Worm (Caenorhabditis elegans) whole organism, L1 larva: ENCODE data around the gene C37C3.1.

ENCODE experiments used
- C16A3.4 ChIP-seq: fragments of 150-350 bp; optimal IDR thresholded peaks from 2 replicates; lab custom pipeline; 2014; ENCODE audit warnings: missing biosample characterization, missing genetic modification characterization
- C34B4.2 ChIP-seq: sonication (generic microtip); optimal IDR thresholded peaks from 2 replicates; lab custom pipeline; 2017; ENCODE audit warnings: mild to moderate bottlenecking, missing genetic modification characterization, missing compliant biosample characterization
- F16B12.6 ChIP-seq: fragments of 150-350 bp; optimal IDR thresholded peaks from 2 replicates; lab custom pipeline; 2014; ENCODE audit warnings: missing biosample characterization, missing genetic modification characterization
- Y116A8C.19 ChIP-seq: sonication (generic microtip); optimal IDR thresholded peaks from 2 replicates; lab custom pipeline; 2016; ENCODE audit warnings: missing compliant biosample characterization, missing genetic modification characterization, borderline replicate concordance
- ceh-63 ChIP-seq: fragments of 200-800 bp; sonication (Bioruptor generic); optimal IDR thresholded peaks from 2 replicates; lab custom pipeline; 2018; ENCODE audit warnings: mild to moderate bottlenecking, missing genetic modification characterization, missing compliant biosample characterization
- ceh-8 ChIP-seq: fragments of 200-800 bp; sonication (Bioruptor generic); optimal IDR thresholded peaks from 2 replicates; lab custom pipeline; 2018; ENCODE audit warnings: mild to moderate bottlenecking, missing genetic modification characterization, moderate library complexity, missing compliant biosample characterization
- ces-1 ChIP-seq: fragments of 150-350 bp; optimal IDR thresholded peaks from 2 replicates; lab custom pipeline; 2014; ENCODE audit warnings: missing biosample characterization, missing genetic modification reagents, missing genetic modification characterization
- dpl-1 ChIP-seq, 3 experiments: fragments of 150-350 bp in 2 of 3; sonication (generic microtip) in 1 of 3; optimal IDR thresholded peaks; 2 replicates each; lab custom pipeline; 2014 to 2017; ENCODE audit warnings: missing biosample characterization in 3 of 3, missing genetic modification characterization in 3 of 3, missing genetic modification reagents in 3 of 3
- dsc-1 ChIP-seq: sonication (generic microtip); optimal IDR thresholded peaks from 2 replicates; lab custom pipeline; 2016; ENCODE audit warnings: mild to moderate bottlenecking, missing genetic modification characterization, missing compliant biosample characterization
- efl-1 ChIP-seq, 4 experiments: fragments of 150-350 bp; optimal IDR thresholded peaks in 3 of 4; peaks in 1 of 4; 1 replicate in 1 of 4; 2 replicates in 3 of 4; lab custom pipeline; 2014; ENCODE audit warnings: missing biosample characterization in 2 of 4, missing genetic modification characterization in 2 of 4, missing genetic modification reagents in 2 of 4
- efl-3 ChIP-seq: fragments of 200-800 bp; sonication (Bioruptor generic); optimal IDR thresholded peaks from 2 replicates; lab custom pipeline; 2018; ENCODE audit warnings: mild to moderate bottlenecking, missing genetic modification characterization, missing compliant biosample characterization
- egl-13 ChIP-seq: sonication (generic microtip); optimal IDR thresholded peaks from 2 replicates; lab custom pipeline; 2016; ENCODE audit warnings: missing genotype, missing genetic modification reagents, missing genetic modification characterization, missing compliant biosample characterization
- elt-2 ChIP-seq: sonication (generic microtip); optimal IDR thresholded peaks from 2 replicates; lab custom pipeline; 2016; ENCODE audit warnings: missing genetic modification characterization, mild to moderate bottlenecking, inconsistent platforms, missing compliant biosample characterization, missing genetic modification reagents
- elt-3 ChIP-seq, 6 experiments: fragments of 150-350 bp in 1 of 6; sonication (generic microtip); optimal IDR thresholded peaks; 2 replicates each; lab custom pipeline; 2017 to 2018; ENCODE audit warnings: missing biosample characterization in 6 of 6, missing genetic modification characterization in 6 of 6, inconsistent platforms in 1 of 6
- fkh-10 ChIP-seq: sonication (generic microtip); optimal IDR thresholded peaks from 2 replicates; lab custom pipeline; 2017; ENCODE audit warnings: missing biosample characterization, missing genetic modification reagents, missing genetic modification characterization
- fkh-4 ChIP-seq: sonication (generic microtip); optimal IDR thresholded peaks from 2 replicates; lab custom pipeline; 2016; ENCODE audit warnings: missing compliant biosample characterization, missing genetic modification characterization, borderline replicate concordance
- fkh-8 ChIP-seq: sonication (generic microtip); optimal IDR thresholded peaks from 2 replicates; lab custom pipeline; 2016; ENCODE audit warnings: mild to moderate bottlenecking, missing genetic modification characterization, missing compliant biosample characterization
- fos-1 ChIP-seq: fragments of 150-350 bp; optimal IDR thresholded peaks from 2 replicates; lab custom pipeline; 2014; ENCODE audit warnings: missing biosample characterization, missing genetic modification characterization
- grh-1 ChIP-seq: fragments of 200-800 bp; sonication (Bioruptor generic); IDR thresholded peaks from 2 replicates; pipeline ENCODE4 v1.3.6; 2022; ENCODE audit warnings: missing genetic modification reagents, missing genetic modification characterization, missing compliant biosample characterization
- isw-1 ChIP-seq: fragments of 200-800 bp; sonication (Bioruptor generic); IDR thresholded peaks from 2 replicates; pipeline ENCODE4 v1.3.6; 2022; ENCODE audit warnings: missing genetic modification characterization, missing compliant biosample characterization
- jun-1 ChIP-seq: fragments of 150-350 bp; optimal IDR thresholded peaks from 2 replicates; lab custom pipeline; 2014; ENCODE audit warnings: missing biosample characterization, missing genetic modification reagents, missing genetic modification characterization
- lin-14 ChIP-seq: fragments of 200-800 bp; sonication (Bioruptor generic); optimal IDR thresholded peaks from 2 replicates; lab custom pipeline; 2018; ENCODE audit warnings: mild to moderate bottlenecking, missing genetic modification characterization, moderate library complexity, missing compliant biosample characterization
- lin-35 ChIP-seq, 2 experiments: fragments of 150-350 bp; optimal IDR thresholded peaks; 2 replicates each; lab custom pipeline; 2014; ENCODE audit warnings: missing biosample characterization in 2 of 2, missing genetic modification characterization in 2 of 2, missing genetic modification reagents in 2 of 2
- lin-39 ChIP-seq: fragments of 150-350 bp; optimal IDR thresholded peaks from 2 replicates; lab custom pipeline; 2014; ENCODE audit warnings: missing biosample characterization, missing genetic modification reagents, missing genetic modification characterization
- lir-3 ChIP-seq: sonication (generic microtip); optimal IDR thresholded peaks from 2 replicates; lab custom pipeline; 2016; ENCODE audit warnings: mild to moderate bottlenecking, missing genetic modification characterization, moderate library complexity, missing compliant biosample characterization; ENCODE audit not compliant: poor library complexity
- lsy-2 ChIP-seq, 2 experiments: fragments of 150-350 bp; optimal IDR thresholded peaks; 2 replicates each; lab custom pipeline; 2014; ENCODE audit warnings: missing biosample characterization in 2 of 2, missing genetic modification characterization in 2 of 2
- mab-9 ChIP-seq: fragments of 200-800 bp; sonication (Bioruptor generic); IDR thresholded peaks from 2 replicates; pipeline ENCODE4 v1.3.6; 2022; ENCODE audit warnings: missing genetic modification reagents, missing genetic modification characterization, missing compliant biosample characterization
- mef-2 ChIP-seq: fragments of 150-350 bp; optimal IDR thresholded peaks from 2 replicates; lab custom pipeline; 2014; ENCODE audit warnings: missing biosample characterization, missing genetic modification characterization
- mep-1 ChIP-seq: fragments of 150-350 bp; optimal IDR thresholded peaks from 2 replicates; lab custom pipeline; 2014; ENCODE audit warnings: missing biosample characterization, missing genetic modification characterization
- nhr-19 ChIP-seq: fragments of 200-800 bp; sonication (Bioruptor generic); conservative IDR thresholded peaks from 2 replicates; pipeline ENCODE4 v1.3.6; 2022; ENCODE audit warnings: missing genetic modification characterization, missing compliant biosample characterization
- nhr-20 ChIP-seq: sonication (generic microtip); optimal IDR thresholded peaks from 2 replicates; lab custom pipeline; 2016; ENCODE audit warnings: mild to moderate bottlenecking, missing genetic modification characterization, missing compliant biosample characterization
- nhr-85 ChIP-seq: sonication (generic microtip); peaks from one replicate; lab custom pipeline; 2016; ENCODE audit warnings: missing genetic modification characterization, inconsistent platforms, missing compliant biosample characterization
- nhr-90 ChIP-seq: sonication (generic microtip); optimal IDR thresholded peaks from 2 replicates; lab custom pipeline; 2016; ENCODE audit warnings: mild to moderate bottlenecking, missing genetic modification characterization, missing compliant biosample characterization; ENCODE audit not compliant: poor library complexity
- pag-3 ChIP-seq: sonication (generic microtip); optimal IDR thresholded peaks from 2 replicates; lab custom pipeline; 2017; ENCODE audit warnings: missing genetic modification characterization, mild to moderate bottlenecking, missing compliant biosample characterization, antibody characterized with exemption, borderline replicate concordance; ENCODE audit not compliant: insufficient read depth
- skn-1 ChIP-seq: fragments of 150-350 bp; optimal IDR thresholded peaks from 2 replicates; lab custom pipeline; 2014; ENCODE audit warnings: missing biosample characterization, missing genetic modification characterization
- snu-23 ChIP-seq: sonication (generic microtip); optimal IDR thresholded peaks from 2 replicates; lab custom pipeline; 2016; ENCODE audit warnings: missing genetic modification characterization, missing compliant biosample characterization
- sox-4 ChIP-seq: sonication (generic microtip); optimal IDR thresholded peaks from 2 replicates; lab custom pipeline; 2016; ENCODE audit warnings: missing genetic modification characterization, missing compliant biosample characterization
- swsn-7 ChIP-seq: sonication (generic microtip); optimal IDR thresholded peaks from 2 replicates; lab custom pipeline; 2016; ENCODE audit warnings: missing genetic modification characterization, missing compliant biosample characterization
- tlp-1 ChIP-seq: fragments of 150-350 bp; optimal IDR thresholded peaks from 2 replicates; lab custom pipeline; 2014; ENCODE audit warnings: missing biosample characterization, missing genetic modification characterization
- unc-30 ChIP-seq: sonication (generic microtip); optimal IDR thresholded peaks from 2 replicates; lab custom pipeline; 2017; ENCODE audit warnings: missing biosample characterization, missing genetic modification characterization
- unc-86 ChIP-seq: sonication (generic microtip); optimal IDR thresholded peaks from 2 replicates; lab custom pipeline; 2016; ENCODE audit warnings: missing genetic modification characterization, missing compliant biosample characterization
- vab-15 ChIP-seq: sonication (generic microtip); optimal IDR thresholded peaks from 2 replicates; lab custom pipeline; 2017; ENCODE audit warnings: missing genotype, mild to moderate bottlenecking, missing genetic modification characterization, missing compliant biosample characterization
- xbp-1 ChIP-seq: sonication (generic microtip); optimal IDR thresholded peaks from 2 replicates; lab custom pipeline; 2016; ENCODE audit warnings: missing genetic modification characterization, missing compliant biosample characterization
- zip-4 ChIP-seq: fragments of 200-800 bp; sonication (Bioruptor generic); optimal IDR thresholded peaks from 2 replicates; lab custom pipeline; 2018; ENCODE audit warnings: mild to moderate bottlenecking, missing genetic modification characterization, moderate library complexity, missing compliant biosample characterization
- ztf-4 ChIP-seq: fragments of 150-350 bp; optimal IDR thresholded peaks from 2 replicates; lab custom pipeline; 2014; ENCODE audit warnings: missing biosample characterization, missing genetic modification characterization

The C37C3.1 gene

DNA sequence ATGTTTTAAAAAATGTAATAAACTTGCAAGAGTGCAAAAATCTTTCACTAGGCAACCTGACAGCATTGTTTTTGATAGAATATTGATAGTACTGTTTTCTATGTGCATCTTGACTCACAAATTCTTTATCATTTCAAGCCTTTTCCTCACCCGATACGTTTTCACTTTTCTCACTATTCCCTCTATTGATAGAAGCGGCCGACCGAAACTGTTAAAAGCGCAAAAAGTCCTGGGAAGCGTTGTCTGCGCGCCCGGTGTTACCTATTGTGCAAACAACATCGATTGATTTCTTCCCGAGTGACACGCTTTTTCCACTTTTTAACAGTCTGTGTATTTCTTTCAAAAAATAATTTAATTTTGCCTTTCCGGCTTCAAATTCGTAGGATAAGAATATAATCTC lies 30.3 kb downstream of the C37C3.1 start:
- TF ChIP-seq F16B12.6, result no peak
- TF ChIP-seq unc-30 (tag; lab: Kevin White, UChicago), result no peak
- TF ChIP-seq ceh-8, result no peak
- TF ChIP-seq ces-1 (GFP tag; lab: Kevin White, UChicago), result no peak
- no peak for TF ChIP-seq efl-1 (optimal IDR thresholded peaks at IDR 0.05; lab: Kevin White, UChicago)
- TF ChIP-seq efl-1 (GFP tag; optimal IDR thresholded peaks at IDR 0.05 in 1 of 2; lab: Kevin White, UChicago), result peak in 1 of 2 experiments; percentile 47
- no peak for TF ChIP-seq dpl-1 (GFP tag; optimal IDR thresholded peaks at IDR 0.05; lab: Kevin White, UChicago)
- TF ChIP-seq nhr-85 (tag; lab: Kevin White, UChicago), result no peak
- TF ChIP-seq egl-13 (tag; lab: Kevin White, UChicago), result no peak
- TF ChIP-seq lin-14 (GFP tag; lab: Kevin White, UChicago), result peak; percentile 5
- TF ChIP-seq elt-2 (tag; lab: Kevin White, UChicago), result peak; percentile 40
- TF ChIP-seq nhr-19 (GFP tag; lab: Robert Waterston, UW), result no peak
- TF ChIP-seq, all 84 proteins: peak for 3

DNA sequence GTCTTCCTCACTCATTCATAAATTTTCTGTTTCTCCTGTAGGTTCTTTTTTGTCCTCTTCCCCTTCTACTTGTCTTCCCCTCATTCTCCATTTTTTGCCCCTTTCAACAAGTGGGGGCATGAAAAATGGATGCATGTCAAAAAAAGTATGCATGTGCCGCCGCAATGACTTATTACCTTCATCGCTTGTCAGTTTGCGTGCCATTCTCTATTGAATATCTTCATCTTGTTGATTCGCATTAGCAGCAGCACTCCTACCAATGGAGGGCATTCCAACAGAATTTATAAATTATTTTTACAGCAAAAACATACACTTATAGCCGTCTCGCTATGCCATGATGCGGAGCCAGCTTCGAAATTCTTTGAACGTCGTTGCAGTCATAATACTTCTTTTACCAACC lies 33.5 kb downstream of the C37C3.1 start, which contains the start of gene F40A3.1:
Gene F40A3.1 (plus strand): TSS at position 301 of the 400 bp plus-strand sequence.
- no peak for TF ChIP-seq efl-1 (optimal IDR thresholded peaks at IDR 0.05; lab: Kevin White, UChicago)
- TF ChIP-seq efl-1 (GFP tag; optimal IDR thresholded peaks at IDR 0.05 in 1 of 2; lab: Kevin White, UChicago), result peak in 1 of 2 experiments; percentile 3
- TF ChIP-seq isw-1, result no peak

DNA sequence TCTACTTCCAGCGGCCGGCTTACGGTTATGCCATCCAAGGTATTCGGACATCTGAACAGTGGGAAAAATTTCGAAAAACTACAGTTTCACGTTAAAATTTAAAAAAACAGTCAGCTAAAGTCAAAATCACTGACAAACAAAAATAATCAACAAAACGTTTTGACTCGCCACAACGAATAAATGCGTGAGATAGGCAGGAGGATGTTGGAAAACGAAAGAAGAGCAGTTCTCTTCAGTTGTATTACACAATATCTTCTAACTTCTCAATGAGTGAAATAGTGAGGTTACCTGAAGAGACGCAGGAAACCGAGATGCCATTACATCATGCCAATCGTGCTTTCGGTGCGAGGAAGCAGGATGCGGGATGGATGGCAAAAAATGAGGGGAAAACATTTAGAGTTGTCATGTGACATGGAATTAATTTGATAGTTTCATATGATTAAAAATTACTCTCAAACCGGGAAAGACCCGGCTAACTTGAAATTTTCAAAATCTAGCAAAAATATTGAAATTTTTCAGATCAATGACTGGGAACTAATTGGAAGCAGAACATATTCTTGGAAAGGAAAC lies 36.1 kb downstream of the C37C3.1 start, which contains the start of gene F40A3.6:
Gene F40A3.6 (minus strand): TSS at position 51 of the 570 bp plus-strand sequence.
- TF ChIP-seq nhr-85 (tag; lab: Kevin White, UChicago) (no peak), xbp-1 (tag; lab: Kevin White, UChicago) (no peak), vab-15 (no peak), lin-39 (tag; lab: Kevin White, UChicago) (peak; percentile 41), sox-4 (tag; lab: Kevin White, UChicago) (no peak), F16B12.6 (no peak), mep-1 (peak; percentile 20), skn-1 (no peak), lin-14 (GFP tag; lab: Kevin White, UChicago) (peak; percentile 86), pag-3 (tag; lab: Kevin White, UChicago) (peak; percentile 100), C16A3.4 (tag; lab: Kevin White, UChicago) (no peak), unc-86 (tag; lab: Kevin White, UChicago) (no peak), ceh-8 (no peak), ceh-63 (GFP tag; lab: Kevin White, UChicago) (peak; percentile 77), snu-23 (peak; percentile 62), elt-3 (tag; optimal IDR thresholded peaks at IDR 0.05; lab: Kevin White, UChicago) (no peak), Y116A8C.19 (tag; lab: Kevin White, UChicago) (no peak), efl-3 (GFP tag; lab: Kevin White, UChicago) (no peak), fkh-8 (no peak), swsn-7 (tag; lab: Kevin White, UChicago) (peak; percentile 37), elt-2 (tag; lab: Kevin White, UChicago) (no peak), C34B4.2 (tag; lab: Kevin White, UChicago) (no peak), fkh-10 (GFP tag; lab: Kevin White, UChicago) (no peak), efl-1 (optimal IDR thresholded peaks at IDR 0.05; lab: Kevin White, UChicago) (peak; percentile 3 to 24), efl-1 (GFP tag; optimal IDR thresholded peaks at IDR 0.05 in 1 of 2; lab: Kevin White, UChicago) (peak; percentile 11 to 82), mab-9 (GFP tag; lab: Robert Waterston, UW) (no peak), fkh-4 (tag; lab: Kevin White, UChicago) (peak; percentile 6), nhr-90 (no peak), mef-2 (tag; lab: Kevin White, UChicago) (no peak), isw-1 (no peak), jun-1 (tag; lab: Kevin White, UChicago) (no peak), dsc-1 (tag; lab: Kevin White, UChicago) (peak; percentile 54), grh-1 (GFP tag; lab: Robert Waterston, UW) (no peak), lsy-2 (tag; optimal IDR thresholded peaks at IDR 0.05; lab: Kevin White, UChicago) (peak; percentile 39 to 41), tlp-1 (tag; lab: Kevin White, UChicago) (no peak), zip-4 (GFP tag; lab: Kevin White, UChicago) (no peak), lin-35 (GFP tag; optimal IDR thresholded peaks at IDR 0.05; lab: Kevin White, UChicago) (no peak), nhr-20 (peak; percentile 10), ztf-4 (tag; lab: Kevin White, UChicago) (peak; percentile 40), lir-3 (tag; lab: Kevin White, UChicago) (no peak), fos-1 (no peak)
